Fruit fly (Drosophila melanogaster): ENCODE results near the gene dock.

dm6 chr2L:843850-844791, 18.4 kb downstream of the dock start:
- peak; percentile 52 for TF ChIP-seq CG17806 (tag; optimal IDR thresholded peaks at IDR 0.05)
- TF ChIP-seq CG8159 (tag; optimal IDR thresholded peaks at IDR 0.05): peak; percentile 52
- peak; percentile 32 for TF ChIP-seq CG9948 (tag; optimal IDR thresholded peaks at IDR 0.05)
- TF ChIP-seq Ets98B (GFP tag; IDR thresholded peaks at IDR 0.05): peak; percentile 59
- peak; percentile 32 for TF ChIP-seq Pif1A (GFP tag; optimal IDR thresholded peaks at IDR 0.05)
- TF ChIP-seq CG34367 (tag; optimal IDR thresholded peaks at IDR 0.05): peak; percentile 48
- no peak for TF ChIP-seq CG10348 (GFP tag; IDR thresholded peaks at IDR 0.05)
- peak; percentile 65 for TF ChIP-seq CG12605 (GFP tag; IDR thresholded peaks at IDR 0.05)
- TF ChIP-seq CG14655 (GFP tag; optimal IDR thresholded peaks at IDR 0.05): peak; percentile 75
- peak; percentile 12; the same call in 1 of the 2 replicates for TF ChIP-seq CG32121 (GFP tag; IDR thresholded peaks at IDR 0.05)
- TF ChIP-seq EcR (GFP tag; optimal IDR thresholded peaks at IDR 0.05): no peak
- TF ChIP-seq Snoo (tag; optimal IDR thresholded peaks at IDR 0.05): no peak

Measured in whole organism, pupa.